In genomic region chrIV:11401482-11401881, ce11 we compare ENCODE assay signal across 3 worm cellular contexts.
TF ChIP-seq lines count a peak whose summit lies in the region.

No protein-coding gene starts in this region.

TF ChIP-seq in whole organism, L4 larva, 104 proteins besides CTCF, POLR2A, EP300 and RAD21:
- no peak for TF ChIP-seq pqm-1 (tag; optimal IDR thresholded peaks at IDR 0.05; lab: Kevin White, UChicago)
- peak; percentile 58 for TF ChIP-seq lin-38 (GFP tag; IDR thresholded peaks at IDR 0.05; lab: Robert Waterston, UW)
- TF ChIP-seq lim-7 (GFP tag; IDR thresholded peaks at IDR 0.05; lab: Robert Waterston, UW), result 0 out of 2 replicates have a peak, but pooled peaks have one; percentile 17
- TF ChIP-seq F49E8.2 (tag; optimal IDR thresholded peaks at IDR 0.05; lab: Kevin White, UChicago; ENCODE audit: borderline replicate concordance), result peak; percentile 69
- 0 out of 2 replicates have a peak, but pooled peaks have one; percentile 26 for TF ChIP-seq pha-4 (GFP tag; IDR thresholded peaks at IDR 0.05; lab: Robert Waterston, UW)
- TF ChIP-seq pha-4 (tag; optimal IDR thresholded peaks at IDR 0.05; lab: Kevin White, UChicago), result no peak
- TF ChIP-seq D1046.2 (GFP tag; IDR thresholded peaks at IDR 0.05; lab: Robert Waterston, UW), result 0 out of 2 replicates have a peak, but pooled peaks have one; percentile 22
- peak; percentile 52; the same call in 1 of the 2 replicates for TF ChIP-seq dmd-8 (GFP tag; IDR thresholded peaks at IDR 0.05; lab: Robert Waterston, UW)
- no peak for TF ChIP-seq zfp-2 (tag; optimal IDR thresholded peaks at IDR 0.05; lab: Kevin White, UChicago)
- TF ChIP-seq daf-19 (GFP tag; conservative IDR thresholded peaks at IDR 0.05; lab: Robert Waterston, UW), result peak; percentile 68
- TF ChIP-seq R02D3.7 (tag; optimal IDR thresholded peaks at IDR 0.05; lab: Kevin White, UChicago), result no peak
- TF ChIP-seq vab-7 (GFP tag; IDR thresholded peaks at IDR 0.05; lab: Robert Waterston, UW), result 0 out of 2 replicates have a peak, but pooled peaks have one; percentile 25

TF ChIP-seq in whole organism, early embryonic, 17 proteins besides CTCF, POLR2A, EP300 and RAD21:
- TF ChIP-seq F13C5.2 (tag; optimal IDR thresholded peaks at IDR 0.05; lab: Kevin White, UChicago) (no peak), ama-1 (optimal IDR thresholded peaks at IDR 0.05; lab: Kevin White, UChicago) (peak; percentile 8)

TF ChIP-seq in whole organism, young adult, 124 proteins besides CTCF, POLR2A, EP300 and RAD21 (continues in another document):
- peak; percentile 59 for TF ChIP-seq dox-1 (GFP tag; IDR thresholded peaks at IDR 0.05; lab: Robert Waterston, UW)
- no peak for TF ChIP-seq F10E7.11 (tag; optimal IDR thresholded peaks at IDR 0.05; lab: Kevin White, UChicago)
- no peak for TF ChIP-seq F37B4.10 (GFP tag; IDR thresholded peaks at IDR 0.05; lab: Robert Waterston, UW)
- no peak for TF ChIP-seq mxl-1 (tag; optimal IDR thresholded peaks at IDR 0.05; lab: Kevin White, UChicago)
- no peak for TF ChIP-seq egrh-3 (GFP tag; IDR thresholded peaks at IDR 0.05; lab: Robert Waterston, UW)
- TF ChIP-seq egl-18 (GFP tag; IDR thresholded peaks at IDR 0.05; lab: Robert Waterston, UW), result no peak
- no peak for TF ChIP-seq F57A8.1 (GFP tag; optimal IDR thresholded peaks at IDR 0.05; lab: Kevin White, UChicago)
- TF ChIP-seq lir-1 (GFP tag; conservative IDR thresholded peaks at IDR 0.05; lab: Robert Waterston, UW), result no peak
- no peak for TF ChIP-seq B0019.2 (GFP tag; conservative IDR thresholded peaks at IDR 0.05; lab: Robert Waterston, UW)
- no peak for TF ChIP-seq ama-1 (optimal IDR thresholded peaks at IDR 0.05; lab: Kevin White, UChicago)
- peak in 1 of 2 experiments; percentile 8 for TF ChIP-seq ama-1 (GFP tag; optimal IDR thresholded peaks at IDR 0.05; lab: Kevin White, UChicago)
- TF ChIP-seq ceh-40 (GFP tag; IDR thresholded peaks at IDR 0.05; lab: Robert Waterston, UW), result no peak
- no peak for TF ChIP-seq repo-1 (tag; optimal IDR thresholded peaks at IDR 0.05; lab: Kevin White, UChicago)
- TF ChIP-seq let-607 (tag; optimal IDR thresholded peaks at IDR 0.05; lab: Kevin White, UChicago), result no peak
- 0 out of 2 replicates have a peak, but pooled peaks have one; percentile 69 for TF ChIP-seq aptf-3 (GFP tag; IDR thresholded peaks at IDR 0.05; lab: Robert Waterston, UW)
- no peak for TF ChIP-seq K11D2.4 (GFP tag; IDR thresholded peaks at IDR 0.05; lab: Robert Waterston, UW)
- no peak for TF ChIP-seq ztf-3 (GFP tag; optimal IDR thresholded peaks at IDR 0.05; lab: Kevin White, UChicago)
- TF ChIP-seq D2030.7 (GFP tag; IDR thresholded peaks at IDR 0.05; lab: Robert Waterston, UW), result peak; percentile 45; the same call in 1 of the 2 replicates
- no peak for TF ChIP-seq cebp-2 (GFP tag; IDR thresholded peaks at IDR 0.05; lab: Robert Waterston, UW)
- TF ChIP-seq lin-40 (tag; optimal IDR thresholded peaks at IDR 0.05; lab: Kevin White, UChicago), result no peak
- TF ChIP-seq him-1 (tag; optimal IDR thresholded peaks at IDR 0.05; lab: Kevin White, UChicago), result no peak
- TF ChIP-seq ceh-91 (GFP tag; IDR thresholded peaks at IDR 0.05; lab: Robert Waterston, UW), result no peak
- peak; percentile 21 for TF ChIP-seq tlf-1 (GFP tag; optimal IDR thresholded peaks at IDR 0.05; lab: Kevin White, UChicago)
- TF ChIP-seq snpc-3.4 (tag; optimal IDR thresholded peaks at IDR 0.05; lab: Kevin White, UChicago), result peak; percentile 37
- TF ChIP-seq lag-1 (GFP tag; IDR thresholded peaks at IDR 0.05; lab: Robert Waterston, UW), result no peak
- TF ChIP-seq nfya-2 (GFP tag; IDR thresholded peaks at IDR 0.05; lab: Robert Waterston, UW), result no peak
- TF ChIP-seq T07F8.4 (tag; optimal IDR thresholded peaks at IDR 0.05; lab: Kevin White, UChicago), result no peak
- TF ChIP-seq pbrm-1 (GFP tag; IDR thresholded peaks at IDR 0.05; lab: Robert Waterston, UW), result peak; percentile 33; the same call in 1 of the 2 replicates
- TF ChIP-seq atf-7 (tag; optimal IDR thresholded peaks at IDR 0.05; lab: Kevin White, UChicago), result no peak
- TF ChIP-seq athp-1 (tag; optimal IDR thresholded peaks at IDR 0.05; lab: Kevin White, UChicago), result peak; percentile 15
- peak; percentile 35 for TF ChIP-seq rcor-1 (GFP tag; IDR thresholded peaks at IDR 0.05; lab: Robert Waterston, UW)
- no peak for TF ChIP-seq gei-17 (GFP tag; optimal IDR thresholded peaks at IDR 0.05; lab: Kevin White, UChicago)
- peak; percentile 71; the same call in 1 of the 2 replicates for TF ChIP-seq Y95B8A.8 (GFP tag; IDR thresholded peaks at IDR 0.05; lab: Robert Waterston, UW)
- no peak for TF ChIP-seq ceh-100 (GFP tag; IDR thresholded peaks at IDR 0.05; lab: Robert Waterston, UW)
- no peak for TF ChIP-seq B0035.1 (tag; optimal IDR thresholded peaks at IDR 0.05; lab: Kevin White, UChicago)
- TF ChIP-seq nhr-120 (GFP tag; IDR thresholded peaks at IDR 0.05; lab: Robert Waterston, UW), result no peak
- TF ChIP-seq lin-26 (GFP tag; IDR thresholded peaks at IDR 0.05; lab: Robert Waterston, UW), result peak; percentile 94
- TF ChIP-seq snpc-1.1 (tag; optimal IDR thresholded peaks at IDR 0.05; lab: Kevin White, UChicago; ENCODE audit: insufficient read depth), result no peak
- no peak for TF ChIP-seq ztf-28 (GFP tag; IDR thresholded peaks at IDR 0.05; lab: Robert Waterston, UW)
- TF ChIP-seq T26A5.8 (tag; optimal IDR thresholded peaks at IDR 0.05; lab: Kevin White, UChicago), result no peak
- no peak for TF ChIP-seq F22D6.2 (tag; optimal IDR thresholded peaks at IDR 0.05; lab: Kevin White, UChicago)
- TF ChIP-seq F49E8.2 (tag; optimal IDR thresholded peaks at IDR 0.05; lab: Kevin White, UChicago; ENCODE audit: insufficient read depth), result peak; percentile 82
- no peak for TF ChIP-seq Y56A3A.18 (GFP tag; IDR thresholded peaks at IDR 0.05; lab: Robert Waterston, UW)
- TF ChIP-seq chd-7 (tag; optimal IDR thresholded peaks at IDR 0.05; lab: Kevin White, UChicago), result no peak
- no peak for TF ChIP-seq F55B11.4 (tag; optimal IDR thresholded peaks at IDR 0.05; lab: Kevin White, UChicago; ENCODE audit: borderline replicate concordance, insufficient read depth)
- peak; percentile 56 for TF ChIP-seq attf-6 (GFP tag; IDR thresholded peaks at IDR 0.05; lab: Robert Waterston, UW)
- TF ChIP-seq hmg-20 (GFP tag; IDR thresholded peaks at IDR 0.05; lab: Robert Waterston, UW), result no peak
- no peak for TF ChIP-seq B0261.1 (tag; optimal IDR thresholded peaks at IDR 0.05; lab: Kevin White, UChicago)
- no peak for TF ChIP-seq nfyb-1 (GFP tag; IDR thresholded peaks at IDR 0.05; lab: Robert Waterston, UW)
- no peak for TF ChIP-seq unc-130 (GFP tag; optimal IDR thresholded peaks at IDR 0.05; lab: Kevin White, UChicago)
- peak; percentile 26 for TF ChIP-seq lin-54 (GFP tag; optimal IDR thresholded peaks at IDR 0.05; lab: Kevin White, UChicago)
- TF ChIP-seq madf-10 (tag; optimal IDR thresholded peaks at IDR 0.05; lab: Kevin White, UChicago), result no peak
- TF ChIP-seq madf-8 (GFP tag; conservative IDR thresholded peaks at IDR 0.05; lab: Robert Waterston, UW), result no peak
- TF ChIP-seq Y79H2A.3 (GFP tag; conservative IDR thresholded peaks at IDR 0.05; lab: Robert Waterston, UW), result peak; percentile 46; the same call in 1 of the 2 replicates
- TF ChIP-seq bed-2 (GFP tag; IDR thresholded peaks at IDR 0.05; lab: Robert Waterston, UW), result no peak
- TF ChIP-seq hmg-1.2 (GFP tag; IDR thresholded peaks at IDR 0.05; lab: Robert Waterston, UW), result peak; percentile 37
- TF ChIP-seq ZK185.1 (tag; optimal IDR thresholded peaks at IDR 0.05; lab: Kevin White, UChicago; ENCODE audit: poor library complexity, severe bottlenecking), result peak; percentile 11
- no peak for TF ChIP-seq snpc-4 (GFP tag; optimal IDR thresholded peaks at IDR 0.05; lab: Kevin White, UChicago)
- no peak for TF ChIP-seq snpc-4 (tag; optimal IDR thresholded peaks at IDR 0.05; lab: Kevin White, UChicago)
- no peak for TF ChIP-seq ccch-3 (GFP tag; optimal IDR thresholded peaks at IDR 0.05; lab: Kevin White, UChicago)
- TF ChIP-seq hlh-12 (tag; optimal IDR thresholded peaks at IDR 0.05; lab: Kevin White, UChicago), result no peak
- TF ChIP-seq zfh-2 (GFP tag; conservative IDR thresholded peaks at IDR 0.05; lab: Robert Waterston, UW), result no peak
- TF ChIP-seq nhr-80 (tag; optimal IDR thresholded peaks at IDR 0.05; lab: Kevin White, UChicago), result no peak
- no peak for TF ChIP-seq K12H6.12 (tag; optimal IDR thresholded peaks at IDR 0.05; lab: Kevin White, UChicago)
- TF ChIP-seq ceh-58 (GFP tag; IDR thresholded peaks at IDR 0.05; lab: Robert Waterston, UW), result no peak
- TF ChIP-seq die-1 (tag; optimal IDR thresholded peaks at IDR 0.05; lab: Kevin White, UChicago), result no peak
- no peak for TF ChIP-seq mel-28 (tag; optimal IDR thresholded peaks at IDR 0.05; lab: Kevin White, UChicago; ENCODE audit: borderline replicate concordance)
- no peak for TF ChIP-seq efl-1 (GFP tag; optimal IDR thresholded peaks at IDR 0.05; lab: Kevin White, UChicago)
- TF ChIP-seq unc-62 (GFP tag; optimal IDR thresholded peaks at IDR 0.05; lab: Kevin White, UChicago), result no peak
- peak; percentile 64; the same call in 1 of the 2 replicates for TF ChIP-seq ekl-4 (GFP tag; IDR thresholded peaks at IDR 0.05; lab: Robert Waterston, UW)
- TF ChIP-seq dpff-1 (tag; optimal IDR thresholded peaks at IDR 0.05; lab: Kevin White, UChicago), result no peak
- TF ChIP-seq mcd-1 (GFP tag; IDR thresholded peaks at IDR 0.05; lab: Robert Waterston, UW), result peak; percentile 34; the same call in 1 of the 2 replicates
- TF ChIP-seq F39B2.1 (GFP tag; IDR thresholded peaks at IDR 0.05; lab: Robert Waterston, UW), result peak; percentile 60; the same call in 1 of the 2 replicates
- TF ChIP-seq pha-4 (tag; optimal IDR thresholded peaks at IDR 0.05; lab: Kevin White, UChicago), result no peak
- TF ChIP-seq nfya-1 (tag; optimal IDR thresholded peaks at IDR 0.05; lab: Kevin White, UChicago; ENCODE audit: borderline replicate concordance, insufficient read depth), result no peak
- no peak for TF ChIP-seq let-526 (GFP tag; IDR thresholded peaks at IDR 0.05; lab: Robert Waterston, UW)
- peak; percentile 93 for TF ChIP-seq hrde-1 (tag; optimal IDR thresholded peaks at IDR 0.05; lab: Kevin White, UChicago; ENCODE audit: borderline replicate concordance)
- TF ChIP-seq C06A6.2 (GFP tag; conservative IDR thresholded peaks at IDR 0.05; lab: Robert Waterston, UW), result no peak

Comparison
In these comparisons a context has a peak if more than half of its experiments do, and no peak if none do; other contexts are left out.
1. Of the 7 proteins assayed by ChIP-seq in both whole organism, young adult and whole organism, L4 larva: peak only in whole organism, young adult: none; only in whole organism, L4 larva: none; in both: F49E8.2; in neither: 4; mixed calls (peak in some experiments, not most) for 2.